Worm (Caenorhabditis elegans) whole organism, late embryonic: ENCODE results near the gene rnp-4.

Experiments used
- ama-1 ChIP-seq: fragments of 150-350 bp; optimal IDR thresholded peaks from 2 replicates; lab custom pipeline; 2014
- ceh-24 ChIP-seq: sonication (generic microtip); optimal IDR thresholded peaks from 2 replicates; lab custom pipeline; 2016; ENCODE audit warnings: mild to moderate bottlenecking, missing genetic modification characterization, missing compliant biosample characterization
- ceh-30 ChIP-seq: fragments of 150-350 bp; optimal IDR thresholded peaks from 2 replicates; lab custom pipeline; 2014; ENCODE audit warnings: missing biosample characterization, missing genetic modification characterization
- fax-1 ChIP-seq: sonication (generic microtip); optimal IDR thresholded peaks from 2 replicates; lab custom pipeline; 2016; ENCODE audit warnings: missing genotype, missing genetic modification characterization, missing compliant biosample characterization
- hlh-30 ChIP-seq: sonication (generic microtip); optimal IDR thresholded peaks from 2 replicates; lab custom pipeline; 2017; ENCODE audit warnings: antibody characterized with exemption, missing genetic modification characterization, missing compliant biosample characterization; ENCODE audit not compliant: insufficient read depth
- nfya-1 ChIP-seq: sonication (generic microtip); optimal IDR thresholded peaks from 2 replicates; lab custom pipeline; 2017; ENCODE audit warnings: missing genetic modification characterization, mild to moderate bottlenecking, missing compliant biosample characterization, antibody characterized with exemption, moderate library complexity
- nhr-11 ChIP-seq: fragments of 150-350 bp; optimal IDR thresholded peaks from 2 replicates; lab custom pipeline; 2014; ENCODE audit warnings: missing biosample characterization, missing genetic modification characterization

DNA sequence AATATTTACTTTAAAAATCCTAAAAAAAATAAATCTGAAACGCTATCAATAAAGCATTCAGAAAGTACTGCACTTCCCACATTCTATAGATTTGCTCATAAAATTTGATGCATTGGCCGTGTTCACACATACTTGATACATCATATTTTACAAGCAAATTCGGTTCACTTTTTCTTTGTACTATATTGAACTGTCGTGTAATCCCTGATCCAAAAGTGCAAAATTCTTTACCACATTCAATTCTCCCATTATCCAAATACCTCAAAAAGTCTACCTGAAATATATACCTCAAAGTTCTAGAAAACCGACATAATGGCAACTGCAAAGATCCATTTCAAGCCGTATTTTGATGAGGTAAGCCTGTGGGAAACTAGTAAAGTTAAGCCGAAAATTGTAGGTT, 35.7 kb downstream of the rnp-4 start, which contains the start of gene nex-3:
- TF ChIP-seq ama-1 (no peak), nfya-1 (tag; lab: Kevin White, UChicago) (no peak), ceh-24 (tag; lab: Kevin White, UChicago) (no peak), fax-1 (tag; lab: Kevin White, UChicago) (no peak), nhr-11 (no peak), hlh-30 (no peak), ceh-30 (tag; lab: Kevin White, UChicago) (no peak)
